Fruit fly (Drosophila melanogaster) whole organism, embryonic: ENCODE measurements around the gene Smox.

ENCODE experiments used
- CG11398 ChIP-seq: fragments of 200-800 bp; sonication (Bioruptor generic); optimal IDR thresholded peaks from 2 replicates; lab custom pipeline; 2016; ENCODE audit warnings: missing biosample characterization, missing genetic modification characterization
- CG11504 ChIP-seq: fragments of 200-800 bp; sonication (Bioruptor generic); optimal IDR thresholded peaks from 3 replicates; lab custom pipeline; 2019; ENCODE audit warnings: missing biosample characterization, mild to moderate bottlenecking, missing genetic modification characterization, moderate library complexity
- CG13287 ChIP-seq: fragments of 200-800 bp; sonication (Bioruptor generic); IDR thresholded peaks from 2 replicates; pipeline ENCODE4 v1.3.6; 2022; ENCODE audit warnings: missing biosample characterization, missing genetic modification characterization; ENCODE audit not compliant: partially characterized antibody
- CG13624 ChIP-seq: fragments of 200-800 bp; sonication (Bioruptor generic); optimal IDR thresholded peaks from 2 replicates; lab custom pipeline; 2016; ENCODE audit warnings: missing biosample characterization, missing genetic modification characterization
- CG13894 ChIP-seq: fragments of 200-800 bp; sonication (Bioruptor generic); optimal IDR thresholded peaks from 3 replicates; lab custom pipeline; 2018; ENCODE audit warnings: missing biosample characterization, mild to moderate bottlenecking, missing genetic modification characterization, moderate library complexity
- CG15479 ChIP-seq: fragments of 200-800 bp; sonication (Bioruptor generic); optimal IDR thresholded peaks from 3 replicates; lab custom pipeline; 2019; ENCODE audit warnings: missing biosample characterization, mild to moderate bottlenecking, missing genetic modification characterization, moderate library complexity
- CG15514 ChIP-seq: fragments of 200-800 bp; sonication (Bioruptor generic); optimal IDR thresholded peaks from 3 replicates; lab custom pipeline; 2017; ENCODE audit warnings: missing biosample characterization, missing genetic modification characterization, mild to moderate bottlenecking, moderate library complexity, missing genetic modification reagents
- CG16815 ChIP-seq: fragments of 200-800 bp; sonication (Bioruptor generic); optimal IDR thresholded peaks from 3 replicates; lab custom pipeline; 2017; ENCODE audit warnings: missing biosample characterization, mild to moderate bottlenecking, missing genetic modification characterization
- CG2129 ChIP-seq: fragments of 200-800 bp; sonication (Bioruptor generic); IDR thresholded peaks from 2 replicates; pipeline ENCODE4 v1.3.6; 2022; ENCODE audit warnings: missing biosample characterization, missing genetic modification characterization; ENCODE audit not compliant: partially characterized antibody
- CG2202 ChIP-seq: fragments of 200-800 bp; sonication (Bioruptor generic); optimal IDR thresholded peaks from 2 replicates; lab custom pipeline; 2018; ENCODE audit warnings: missing biosample characterization, mild to moderate bottlenecking, missing genetic modification characterization
- CG31224 ChIP-seq: fragments of 200-800 bp; sonication (Bioruptor generic); IDR thresholded peaks from 2 replicates; pipeline ENCODE4 v1.3.6; 2022; ENCODE audit warnings: missing biosample characterization, missing genetic modification characterization
- CG31441 ChIP-seq: fragments of 200-800 bp; sonication (Bioruptor generic); IDR thresholded peaks from 2 replicates; pipeline ENCODE4 v1.3.6; 2022; ENCODE audit warnings: missing biosample characterization, missing genetic modification characterization
- CG32532 ChIP-seq: fragments of 200-800 bp; sonication (Bioruptor generic); IDR thresholded peaks from 2 replicates; pipeline ENCODE4 v1.3.6; 2022; ENCODE audit warnings: missing biosample characterization, missing genetic modification characterization
- CG3407 ChIP-seq: fragments of 200-800 bp; sonication (Bioruptor generic); optimal IDR thresholded peaks from 2 replicates; lab custom pipeline; 2018; ENCODE audit warnings: missing biosample characterization, mild to moderate bottlenecking, missing genetic modification characterization
- CG4360 ChIP-seq: fragments of 200-800 bp; sonication (Bioruptor generic); IDR thresholded peaks from 2 replicates; pipeline ENCODE4 v1.3.6; 2022; ENCODE audit warnings: missing biosample characterization, missing genetic modification characterization
- CG6813 ChIP-seq: fragments of 200-800 bp; sonication (Bioruptor generic); optimal IDR thresholded peaks from 2 replicates; lab custom pipeline; 2017; ENCODE audit warnings: missing biosample characterization, missing genetic modification characterization, mild to moderate bottlenecking, moderate library complexity, missing genetic modification reagents
- CG7786 ChIP-seq: fragments of 200-800 bp; sonication (Bioruptor generic); optimal IDR thresholded peaks from 2 replicates; lab custom pipeline; 2016; ENCODE audit warnings: missing biosample characterization, missing genetic modification characterization
- CG8359 ChIP-seq: fragments of 200-800 bp; sonication (Bioruptor generic); optimal IDR thresholded peaks from 2 replicates; lab custom pipeline; 2017; ENCODE audit warnings: missing biosample characterization, mild to moderate bottlenecking, missing genetic modification characterization, borderline replicate concordance
- D19A ChIP-seq: fragments of 200-800 bp; optimal IDR thresholded peaks from 3 replicates; lab custom pipeline; 2019; ENCODE audit warnings: missing biosample characterization, mild to moderate bottlenecking, missing genetic modification characterization, moderate library complexity
- Dad ChIP-seq: fragments of 200-800 bp; sonication (Bioruptor generic); optimal IDR thresholded peaks from 3 replicates; lab custom pipeline; 2016; ENCODE audit warnings: missing biosample characterization, missing genetic modification characterization
- Dp ChIP-seq: fragments of 200-800 bp; sonication (Bioruptor generic); optimal IDR thresholded peaks from 2 replicates; lab custom pipeline; 2018; ENCODE audit warnings: missing biosample characterization, mild to moderate bottlenecking, missing genetic modification characterization, moderate library complexity
- Fer1 ChIP-seq: fragments of 200-800 bp; sonication (Bioruptor generic); optimal IDR thresholded peaks from 2 replicates; lab custom pipeline; 2017; ENCODE audit warnings: missing biosample characterization, mild to moderate bottlenecking, missing genetic modification characterization
- GATAe ChIP-seq: fragments of 200-800 bp; sonication (Bioruptor generic); conservative IDR thresholded peaks from 2 replicates; pipeline ENCODE4 v1.3.6; 2022; ENCODE audit warnings: missing biosample characterization, missing genetic modification characterization
- HLH4C ChIP-seq: fragments of 200-800 bp; sonication (Bioruptor generic); IDR thresholded peaks from 3 replicates; pipeline ENCODE4 v1.3.6; 2022; ENCODE audit warnings: missing biosample characterization, missing genetic modification characterization; ENCODE audit not compliant: partially characterized antibody
- Med ChIP-seq: fragments of 200-800 bp; sonication (Bioruptor generic); peaks from one replicate; lab custom pipeline; 2016; ENCODE audit warnings: missing biosample characterization, missing genetic modification characterization, mild to moderate bottlenecking, inconsistent platforms, moderate library complexity
- Pdp1 ChIP-seq, 2 experiments: fragments of 200-800 bp; sonication (Bioruptor generic); optimal IDR thresholded peaks; 3 replicates each; lab custom pipeline; 2016; ENCODE audit warnings: missing biosample characterization in 2 of 2, missing genetic modification characterization in 2 of 2, mild to moderate bottlenecking in 1 of 2, moderate library complexity in 1 of 2
- Ptx1 ChIP-seq: fragments of 200-800 bp; sonication (Bioruptor generic); IDR thresholded peaks from 2 replicates; pipeline ENCODE4 v1.3.6; 2022; ENCODE audit warnings: missing biosample characterization, missing genetic modification characterization
- Ravus ChIP-seq: fragments of 200-800 bp; sonication (Bioruptor generic); IDR thresholded peaks from 2 replicates; pipeline ENCODE4 v1.3.6; 2022; ENCODE audit warnings: missing biosample characterization, missing genetic modification characterization
- bbx ChIP-seq: fragments of 200-800 bp; sonication (Bioruptor generic); IDR thresholded peaks from 2 replicates; pipeline ENCODE4 v1.3.6; 2022; ENCODE audit warnings: missing biosample characterization, missing genetic modification characterization; ENCODE audit not compliant: partially characterized antibody
- bigmax ChIP-seq: fragments of 200-800 bp; sonication (Bioruptor generic); optimal IDR thresholded peaks from 2 replicates; lab custom pipeline; 2018; ENCODE audit warnings: missing biosample characterization, mild to moderate bottlenecking, missing genetic modification characterization
- cg ChIP-seq: fragments of 200-800 bp; sonication (Bioruptor generic); optimal IDR thresholded peaks from 3 replicates; lab custom pipeline; 2019; ENCODE audit warnings: missing biosample characterization, mild to moderate bottlenecking, missing genetic modification characterization, moderate library complexity
- ci ChIP-seq: fragments of 200-800 bp; sonication (Bioruptor generic); IDR thresholded peaks from 3 replicates; pipeline ENCODE4 v1.3.6; 2022; ENCODE audit warnings: missing biosample characterization, missing genetic modification characterization
- crp ChIP-seq, 2 experiments: fragments of 200-800 bp; sonication (Bioruptor generic); optimal IDR thresholded peaks; 2 replicates in 1 of 2; 3 replicates in 1 of 2; lab custom pipeline; 2017; ENCODE audit warnings: missing biosample characterization in 2 of 2, missing genetic modification characterization in 2 of 2, mild to moderate bottlenecking in 1 of 2, moderate library complexity in 1 of 2
- cwo ChIP-seq: fragments of 200-800 bp; sonication (Bioruptor generic); optimal IDR thresholded peaks from 3 replicates; lab custom pipeline; 2017; ENCODE audit warnings: missing biosample characterization, missing genetic modification characterization, mild to moderate bottlenecking, moderate library complexity, missing genetic modification reagents
- emc ChIP-seq: fragments of 200-800 bp; sonication (Bioruptor generic); optimal IDR thresholded peaks from 2 replicates; lab custom pipeline; 2016; ENCODE audit warnings: missing biosample characterization, missing genetic modification characterization
- en ChIP-seq: fragments of 200-800 bp; sonication (Bioruptor generic); optimal IDR thresholded peaks from 2 replicates; lab custom pipeline; 2016; ENCODE audit warnings: missing biosample characterization, missing genetic modification characterization
- gsb-n ChIP-seq: fragments of 200-800 bp; sonication (Bioruptor generic); optimal IDR thresholded peaks from 3 replicates; lab custom pipeline; 2018; ENCODE audit warnings: missing biosample characterization, mild to moderate bottlenecking, missing genetic modification characterization
- hth ChIP-seq: fragments of >200 bp; optimal IDR thresholded peaks from 2 replicates; lab custom pipeline; 2017; ENCODE audit warnings: inconsistent platforms
- kah ChIP-seq: fragments of 200-800 bp; sonication (Bioruptor generic); optimal IDR thresholded peaks from 2 replicates; lab custom pipeline; 2018; ENCODE audit warnings: missing biosample characterization, mild to moderate bottlenecking, missing genetic modification characterization
- lbe ChIP-seq: fragments of 200-800 bp; sonication (Bioruptor generic); optimal IDR thresholded peaks from 2 replicates; lab custom pipeline; 2016; ENCODE audit warnings: missing biosample characterization, mild to moderate bottlenecking, missing genetic modification characterization
- mirr ChIP-seq: fragments of 200-800 bp; sonication (Bioruptor generic); optimal IDR thresholded peaks from 3 replicates; lab custom pipeline; 2018; ENCODE audit warnings: missing biosample characterization, mild to moderate bottlenecking, missing genetic modification characterization
- nmo ChIP-seq: fragments of 200-800 bp; sonication (Bioruptor generic); optimal IDR thresholded peaks from 2 replicates; lab custom pipeline; 2018; ENCODE audit warnings: missing biosample characterization, mild to moderate bottlenecking, missing genetic modification characterization, moderate library complexity
- run ChIP-seq: fragments of 200-800 bp; sonication (Bioruptor generic); optimal IDR thresholded peaks from 3 replicates; lab custom pipeline; 2018; ENCODE audit warnings: missing biosample characterization, mild to moderate bottlenecking, missing genetic modification characterization
- sr ChIP-seq: fragments of 200-800 bp; sonication (Bioruptor generic); IDR thresholded peaks from 3 replicates; pipeline ENCODE4 v1.3.6; 2022; ENCODE audit warnings: missing biosample characterization, missing genetic modification characterization
- ssp ChIP-seq: fragments of 200-800 bp; sonication (Bioruptor generic); IDR thresholded peaks from 2 replicates; pipeline ENCODE4 v1.3.6; 2022; ENCODE audit warnings: missing biosample characterization, missing genetic modification characterization
- tll ChIP-seq, 2 experiments: fragments of 200-800 bp in 1 of 2; fragments of >200 bp in 1 of 2; sonication (Bioruptor generic) in 1 of 2; optimal IDR thresholded peaks; 2 replicates each; lab custom pipeline; 2017 to 2019; ENCODE audit warnings: missing biosample characterization in 2 of 2, missing genetic modification characterization in 2 of 2, mild to moderate bottlenecking in 1 of 2, moderate library complexity in 1 of 2
- ttk ChIP-seq: fragments of 200-800 bp; sonication (Bioruptor generic); IDR thresholded peaks from 2 replicates; pipeline ENCODE4 v2.1.2; 2022; ENCODE audit warnings: missing biosample characterization, missing genetic modification characterization
- twi ChIP-seq: fragments of 200-800 bp; optimal IDR thresholded peaks from 2 replicates; lab custom pipeline; 2019; ENCODE audit warnings: missing biosample characterization, mild to moderate bottlenecking, missing genetic modification characterization, moderate library complexity
- vvl ChIP-seq: fragments of 200-800 bp; sonication (Bioruptor generic); IDR thresholded peaks from 2 replicates; pipeline ENCODE4 v1.3.6; 2022; ENCODE audit warnings: missing biosample characterization, missing genetic modification characterization

Gene Smox

dm6 chrX:8115717-8116311, 26.3 kb downstream of the Smox start, which contains the start of gene Gclc (continued):
- no peak for TF ChIP-seq ssp (GFP tag; lab: Robert Waterston, UW)
- TF ChIP-seq hth = no peak
- no peak for TF ChIP-seq CG7786 (GFP tag; lab: Kevin White, UChicago)
- TF ChIP-seq Pdp1 (GFP tag; optimal IDR thresholded peaks at IDR 0.05; lab: Kevin White, UChicago) = no peak
- TF ChIP-seq CG3407 (GFP tag; lab: Kevin White, UChicago) = no peak
- TF ChIP-seq CG8359 (GFP tag; lab: Kevin White, UChicago) = no peak
- TF ChIP-seq vvl (GFP tag; lab: Robert Waterston, UW) = peak; percentile 33; the same call in 1 of the 2 replicates
- TF ChIP-seq CG6813 (GFP tag; lab: Kevin White, UChicago) = peak; percentile 19
- peak in 1 of 2 experiments; percentile 23 for TF ChIP-seq crp (GFP tag; optimal IDR thresholded peaks at IDR 0.05; lab: Kevin White, UChicago)
- TF ChIP-seq cg (GFP tag; lab: Kevin White, UChicago) = peak; percentile 75
- TF ChIP-seq Ravus = no peak
- TF ChIP-seq ci = 0 out of 3 replicates have a peak, but pooled peaks have one; percentile 37
- TF ChIP-seq sr (GFP tag; lab: Robert Waterston, UW) = 0 out of 3 replicates have a peak, but pooled peaks have one; percentile 52
- no peak for TF ChIP-seq CG11504 (tag; lab: Kevin White, UChicago)
- TF ChIP-seq kah = no peak
- no peak for TF ChIP-seq CG11398 (GFP tag; lab: Kevin White, UChicago)
- no peak for TF ChIP-seq CG13624 (GFP tag; lab: Kevin White, UChicago)
- no peak for TF ChIP-seq Ptx1 (GFP tag; lab: Robert Waterston, UW)
- no peak for TF ChIP-seq CG2129
- no peak for TF ChIP-seq CG16815 (GFP tag; lab: Kevin White, UChicago)
- no peak for TF ChIP-seq nmo
- TF ChIP-seq ttk (GFP tag; lab: Robert Waterston, UW) = no peak
- no peak for TF ChIP-seq lbe (GFP tag; lab: Kevin White, UChicago)
- TF ChIP-seq mirr (GFP tag; lab: Kevin White, UChicago) = no peak
- TF ChIP-seq CG31224 (GFP tag; lab: Robert Waterston, UW) = no peak
- TF ChIP-seq CG4360 = no peak
- no peak for TF ChIP-seq CG2202
- TF ChIP-seq run (tag; lab: Kevin White, UChicago) = no peak
- peak; percentile 41 for TF ChIP-seq bbx (GFP tag; lab: Robert Waterston, UW)
- TF ChIP-seq CG31441 (GFP tag; lab: Robert Waterston, UW) = no peak
- peak; percentile 43 for TF ChIP-seq Dp (GFP tag; lab: Kevin White, UChicago)
- TF ChIP-seq gsb-n (tag; lab: Kevin White, UChicago) = no peak
- no peak for TF ChIP-seq bigmax (GFP tag; lab: Kevin White, UChicago)
- TF ChIP-seq CG13894 (tag; lab: Kevin White, UChicago) = peak; percentile 31
- TF ChIP-seq Fer1 (GFP tag; lab: Kevin White, UChicago) = peak; percentile 25
- TF ChIP-seq D19A (tag; lab: Kevin White, UChicago) = no peak
- TF ChIP-seq CG15479 (GFP tag; lab: Kevin White, UChicago) = no peak
- TF ChIP-seq twi = no peak
- TF ChIP-seq CG32532 (GFP tag; lab: Robert Waterston, UW) = no peak
- no peak for TF ChIP-seq en (GFP tag; lab: Kevin White, UChicago)
- TF ChIP-seq Dad = no peak
- TF ChIP-seq cwo (GFP tag; lab: Kevin White, UChicago) = peak; percentile 82
- TF ChIP-seq tll (GFP tag; optimal IDR thresholded peaks at IDR 0.05; lab: Kevin White, UChicago) = no peak
- no peak for TF ChIP-seq GATAe (GFP tag; lab: Robert Waterston, UW)
- peak; percentile 81 for TF ChIP-seq Med (GFP tag; lab: Kevin White, UChicago)
- TF ChIP-seq emc (GFP tag; lab: Kevin White, UChicago) = no peak
- peak; percentile 39 for TF ChIP-seq CG15514
- peak; percentile 34; the same call in 1 of the 3 replicates for TF ChIP-seq HLH4C
- peak; percentile 62 for TF ChIP-seq CG13287 (GFP tag; lab: Robert Waterston, UW)
